Fruit fly (Drosophila melanogaster): Measurements from ENCODE around the gene CG31145.
A peak's percentile ranks its signal among the peaks of the same experiment; 100 is the strongest.

dm6 chr3R:23638351-23638750 lies 31.1 kb downstream of the CG31145 start:
- TF ChIP-seq CG16779 (GFP tag; IDR thresholded peaks at IDR 0.05) = no peak
- no peak for TF ChIP-seq pum (GFP tag; optimal IDR thresholded peaks at IDR 0.05)
- TF ChIP-seq otp (GFP tag; IDR thresholded peaks at IDR 0.05) = 0 out of 3 replicates have a peak, but pooled peaks have one; percentile 13
- TF ChIP-seq h (optimal IDR thresholded peaks at IDR 0.05) = no peak
- peak; percentile 68 for TF ChIP-seq sens (GFP tag)

Data from whole organism, embryonic.